Fruit fly (Drosophila melanogaster) whole organism, embryonic: Measurements from ENCODE around the gene Hecw.

ENCODE experiments used
- Atf-2 ChIP-seq: fragments of 200-800 bp; sonication (Bioruptor generic); optimal IDR thresholded peaks from 2 replicates; lab custom pipeline; 2016; ENCODE audit warnings: missing biosample characterization, missing genetic modification characterization
- BtbVII ChIP-seq: fragments of 200-800 bp; sonication (Bioruptor generic); optimal IDR thresholded peaks from 3 replicates; lab custom pipeline; 2017; ENCODE audit warnings: missing biosample characterization, mild to moderate bottlenecking, missing genetic modification characterization
- C15 ChIP-seq: fragments of 200-800 bp; sonication (Bioruptor generic); IDR thresholded peaks from 3 replicates; pipeline ENCODE4 v1.3.6; 2022; ENCODE audit warnings: missing biosample characterization, missing genetic modification characterization
- CG10147 ChIP-seq: fragments of 200-800 bp; sonication (Bioruptor generic); optimal IDR thresholded peaks from 2 replicates; lab custom pipeline; 2019; ENCODE audit warnings: missing biosample characterization, mild to moderate bottlenecking, missing genetic modification characterization, moderate library complexity
- CG10366 ChIP-seq: fragments of 200-800 bp; sonication (Bioruptor generic); IDR thresholded peaks from 2 replicates; pipeline ENCODE4 v1.3.6; 2022; ENCODE audit warnings: missing biosample characterization, missing genetic modification characterization
- CG11093 ChIP-seq: fragments of 200-800 bp; sonication (Bioruptor generic); IDR thresholded peaks from 3 replicates; pipeline ENCODE4 v1.3.6; 2022; ENCODE audit warnings: missing biosample characterization, missing genetic modification characterization
- CG1602 ChIP-seq: fragments of 200-800 bp; sonication (Bioruptor generic); optimal IDR thresholded peaks from 3 replicates; lab custom pipeline; 2016; ENCODE audit warnings: missing biosample characterization, missing genetic modification characterization
- CG17361 ChIP-seq: fragments of 200-800 bp; sonication (Bioruptor generic); IDR thresholded peaks from 3 replicates; pipeline ENCODE4 v1.3.6; 2022; ENCODE audit warnings: missing biosample characterization, missing genetic modification characterization
- CG17802 ChIP-seq: fragments of 200-800 bp; sonication (Bioruptor generic); optimal IDR thresholded peaks from 2 replicates; lab custom pipeline; 2018; ENCODE audit warnings: missing biosample characterization, mild to moderate bottlenecking, missing genetic modification characterization, moderate library complexity
- CG18476 ChIP-seq: fragments of 200-800 bp; sonication (Bioruptor generic); optimal IDR thresholded peaks from 2 replicates; lab custom pipeline; 2016; ENCODE audit warnings: missing biosample characterization, mild to moderate bottlenecking, missing genetic modification characterization
- CG18599 ChIP-seq: fragments of 200-800 bp; sonication (Bioruptor generic); optimal IDR thresholded peaks from 3 replicates; lab custom pipeline; 2017; ENCODE audit warnings: missing biosample characterization, missing genetic modification characterization, mild to moderate bottlenecking, moderate library complexity, missing genetic modification reagents
- CG2129 ChIP-seq: fragments of 200-800 bp; sonication (Bioruptor generic); IDR thresholded peaks from 2 replicates; pipeline ENCODE4 v1.3.6; 2022; ENCODE audit warnings: missing biosample characterization, missing genetic modification characterization; ENCODE audit not compliant: partially characterized antibody
- CG31388 ChIP-seq: fragments of 200-800 bp; sonication (Bioruptor generic); optimal IDR thresholded peaks from 2 replicates; lab custom pipeline; 2016; ENCODE audit warnings: missing biosample characterization, missing genetic modification characterization
- CG42726 ChIP-seq: fragments of 200-800 bp; sonication (Bioruptor generic); IDR thresholded peaks from 2 replicates; pipeline ENCODE4 v1.3.6; 2022; ENCODE audit warnings: missing biosample characterization, missing genetic modification characterization; ENCODE audit not compliant: partially characterized antibody
- CG4404 ChIP-seq: fragments of 200-800 bp; sonication (Bioruptor generic); IDR thresholded peaks from 2 replicates; pipeline ENCODE4 v1.3.6; 2022; ENCODE audit warnings: missing biosample characterization, missing genetic modification characterization
- CG5245 ChIP-seq: fragments of 200-800 bp; sonication (Bioruptor generic); optimal IDR thresholded peaks from 3 replicates; lab custom pipeline; 2016; ENCODE audit warnings: missing biosample characterization, missing genetic modification characterization
- CG8944 ChIP-seq: fragments of 200-800 bp; sonication (Bioruptor generic); optimal IDR thresholded peaks from 3 replicates; lab custom pipeline; 2016; ENCODE audit warnings: missing biosample characterization, missing genetic modification characterization
- Hr3 ChIP-seq: fragments of 200-800 bp; sonication (Bioruptor generic); optimal IDR thresholded peaks from 3 replicates; lab custom pipeline; 2016; ENCODE audit warnings: missing biosample characterization, missing genetic modification characterization
- Lhr ChIP-seq: fragments of 200-800 bp; sonication (Bioruptor generic); optimal IDR thresholded peaks from 3 replicates; lab custom pipeline; 2017; ENCODE audit warnings: mild to moderate bottlenecking, missing biosample characterization, missing genetic modification reagents, missing genetic modification characterization
- MESR4 ChIP-seq: fragments of 200-800 bp; sonication (Bioruptor generic); optimal IDR thresholded peaks from 2 replicates; lab custom pipeline; 2018; ENCODE audit warnings: missing biosample characterization, mild to moderate bottlenecking, missing genetic modification characterization, moderate library complexity
- Meics ChIP-seq: fragments of 200-800 bp; sonication (Bioruptor generic); optimal IDR thresholded peaks from 2 replicates; lab custom pipeline; 2017; ENCODE audit warnings: missing biosample characterization, mild to moderate bottlenecking, missing genetic modification characterization
- Nf-YA ChIP-seq: fragments of 200-800 bp; sonication (Bioruptor generic); IDR thresholded peaks from 2 replicates; pipeline ENCODE4 v1.3.6; 2022; ENCODE audit warnings: missing biosample characterization, missing genetic modification characterization
- Oli ChIP-seq: fragments of 200-800 bp; sonication (Bioruptor generic); optimal IDR thresholded peaks from 2 replicates; lab custom pipeline; 2018; ENCODE audit warnings: missing biosample characterization, mild to moderate bottlenecking, missing genetic modification characterization, moderate library complexity
- Opbp ChIP-seq: fragments of 200-800 bp; sonication (Bioruptor generic); IDR thresholded peaks from 3 replicates; pipeline ENCODE4 v1.3.6; 2022; ENCODE audit warnings: missing biosample characterization, missing genetic modification characterization; ENCODE audit not compliant: partially characterized antibody
- Pdp1 ChIP-seq, 2 experiments: fragments of 200-800 bp; sonication (Bioruptor generic); optimal IDR thresholded peaks; 3 replicates each; lab custom pipeline; 2016; ENCODE audit warnings: missing biosample characterization in 2 of 2, missing genetic modification characterization in 2 of 2, mild to moderate bottlenecking in 1 of 2, moderate library complexity in 1 of 2
- Spps ChIP-seq: fragments of 200-800 bp; sonication (Bioruptor generic); optimal IDR thresholded peaks from 2 replicates; lab custom pipeline; 2018; ENCODE audit warnings: missing biosample characterization, mild to moderate bottlenecking, missing genetic modification characterization
- aop ChIP-seq: fragments of 200-800 bp; sonication (Bioruptor generic); IDR thresholded peaks from 2 replicates; pipeline ENCODE4 v1.3.6; 2022; ENCODE audit warnings: missing biosample characterization, missing genetic modification characterization
- ase ChIP-seq: fragments of 200-800 bp; sonication (Bioruptor generic); IDR thresholded peaks from 3 replicates; pipeline ENCODE4 v1.3.6; 2022; ENCODE audit warnings: missing biosample characterization, missing genetic modification characterization
- bbx ChIP-seq: fragments of 200-800 bp; sonication (Bioruptor generic); IDR thresholded peaks from 2 replicates; pipeline ENCODE4 v1.3.6; 2022; ENCODE audit warnings: missing biosample characterization, missing genetic modification characterization; ENCODE audit not compliant: partially characterized antibody
- bigmax ChIP-seq: fragments of 200-800 bp; sonication (Bioruptor generic); optimal IDR thresholded peaks from 2 replicates; lab custom pipeline; 2018; ENCODE audit warnings: missing biosample characterization, mild to moderate bottlenecking, missing genetic modification characterization
- dm ChIP-seq: fragments of 200-800 bp; sonication (Bioruptor generic); optimal IDR thresholded peaks from 3 replicates; lab custom pipeline; 2016; ENCODE audit warnings: missing biosample characterization, missing genetic modification characterization
- h ChIP-seq: fragments of >200 bp; optimal IDR thresholded peaks from 2 replicates; lab custom pipeline; 2017
- hth ChIP-seq: fragments of >200 bp; optimal IDR thresholded peaks from 2 replicates; lab custom pipeline; 2017; ENCODE audit warnings: inconsistent platforms
- inv ChIP-seq: fragments of 200-800 bp; sonication (Bioruptor generic); IDR thresholded peaks from 2 replicates; pipeline ENCODE4 v1.3.6; 2022; ENCODE audit warnings: missing biosample characterization, missing genetic modification characterization; ENCODE audit not compliant: partially characterized antibody
- jigr1 ChIP-seq: fragments of 200-800 bp; sonication (Bioruptor generic); IDR thresholded peaks from 3 replicates; pipeline ENCODE4 v1.3.6; 2022; ENCODE audit warnings: missing biosample characterization, missing genetic modification characterization
- kni ChIP-seq: fragments of 200-800 bp; sonication (Bioruptor generic); optimal IDR thresholded peaks from 3 replicates; lab custom pipeline; 2017; ENCODE audit warnings: mild to moderate bottlenecking, missing biosample characterization, missing genetic modification reagents, missing genetic modification characterization
- lab ChIP-seq: fragments of 200-800 bp; sonication (Bioruptor generic); optimal IDR thresholded peaks from 3 replicates; lab custom pipeline; 2017; ENCODE audit warnings: missing biosample characterization, missing genetic modification characterization, mild to moderate bottlenecking, moderate library complexity, missing genetic modification reagents
- pfk ChIP-seq: fragments of 200-800 bp; sonication (Bioruptor generic); optimal IDR thresholded peaks from 2 replicates; lab custom pipeline; 2018; ENCODE audit warnings: missing biosample characterization, mild to moderate bottlenecking, missing genetic modification characterization, moderate library complexity
- pzg ChIP-seq: fragments of 200-800 bp; sonication (Bioruptor generic); optimal IDR thresholded peaks from 3 replicates; lab custom pipeline; 2018; ENCODE audit warnings: missing biosample characterization, mild to moderate bottlenecking, missing genetic modification characterization, moderate library complexity
- repo ChIP-seq: fragments of 200-800 bp; sonication (Bioruptor generic); optimal IDR thresholded peaks from 2 replicates; lab custom pipeline; 2016; ENCODE audit warnings: missing biosample characterization, missing genetic modification characterization
- sc ChIP-seq, 3 experiments: fragments of >200 bp in 2 of 3; fragments of 200-800 bp in 1 of 3; sonication (Bioruptor generic) in 1 of 3; optimal IDR thresholded peaks; 2 replicates in 2 of 3; 3 replicates in 1 of 3; lab custom pipeline; 2017; ENCODE audit warnings: mild to moderate bottlenecking in 1 of 3, missing biosample characterization in 1 of 3, missing genetic modification characterization in 1 of 3, missing genetic modification reagents in 1 of 3
- sens-2 ChIP-seq: fragments of 200-800 bp; sonication (Bioruptor generic); IDR thresholded peaks from 2 replicates; pipeline ENCODE4 v1.3.6; 2022; ENCODE audit warnings: missing biosample characterization, missing genetic modification characterization
- sna ChIP-seq: fragments of 200-800 bp; sonication (Bioruptor generic); IDR thresholded peaks from 2 replicates; pipeline ENCODE4 v1.3.6; 2022; ENCODE audit warnings: missing biosample characterization, missing genetic modification characterization; ENCODE audit not compliant: partially characterized antibody
- stc ChIP-seq: fragments of 200-800 bp; sonication (Bioruptor generic); IDR thresholded peaks from 2 replicates; pipeline ENCODE4 v1.3.6; 2022; ENCODE audit warnings: missing biosample characterization, missing genetic modification characterization
- ttk ChIP-seq: fragments of 200-800 bp; sonication (Bioruptor generic); IDR thresholded peaks from 2 replicates; pipeline ENCODE4 v2.1.2; 2022; ENCODE audit warnings: missing biosample characterization, missing genetic modification characterization
- unpg ChIP-seq: fragments of 200-800 bp; sonication (Bioruptor generic); optimal IDR thresholded peaks from 3 replicates; lab custom pipeline; 2018; ENCODE audit warnings: missing biosample characterization, mild to moderate bottlenecking, missing genetic modification characterization, moderate library complexity
- vvl ChIP-seq: fragments of 200-800 bp; sonication (Bioruptor generic); IDR thresholded peaks from 2 replicates; pipeline ENCODE4 v1.3.6; 2022; ENCODE audit warnings: missing biosample characterization, missing genetic modification characterization
- wek ChIP-seq: fragments of 200-800 bp; sonication (Bioruptor generic); optimal IDR thresholded peaks from 3 replicates; lab custom pipeline; 2018; ENCODE audit warnings: missing biosample characterization, mild to moderate bottlenecking, missing genetic modification characterization, moderate library complexity
- zfh2 ChIP-seq: fragments of 200-800 bp; sonication (Bioruptor generic); optimal IDR thresholded peaks from 2 replicates; lab custom pipeline; 2016; ENCODE audit warnings: missing biosample characterization, missing genetic modification characterization

The Hecw gene

DNA sequence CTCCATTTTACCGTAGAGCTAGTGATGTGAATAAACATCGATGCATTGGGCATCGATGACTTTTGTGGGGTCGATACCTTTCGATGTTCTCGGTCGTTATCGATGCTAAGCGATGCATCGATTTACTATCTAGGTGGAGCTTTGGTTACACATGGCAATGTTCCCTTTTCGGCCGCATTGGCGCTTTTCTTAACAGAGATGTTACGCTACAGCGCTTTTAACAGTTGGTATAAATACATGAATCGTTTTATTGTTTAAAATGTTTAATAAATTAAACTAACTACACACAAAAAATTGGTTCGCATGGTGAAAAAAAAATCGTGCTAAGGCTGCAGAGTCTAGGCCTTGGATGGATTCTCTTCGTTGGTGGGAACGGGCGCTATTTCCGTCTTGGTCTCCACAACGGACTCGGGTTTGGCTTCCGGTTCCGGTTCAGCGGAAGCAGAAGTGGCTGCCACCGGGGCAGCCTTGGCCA lies 50.2 kb downstream of the Hecw start, which contains the start of gene Ptpmeg2 (continued):
- TF ChIP-seq Hr3 (peak; percentile 63), bbx (GFP tag; lab: Robert Waterston, UW) (peak; percentile 95), dm (peak; percentile 9), Meics (GFP tag; lab: Kevin White, UChicago) (peak; percentile 69), Oli (tag; lab: Kevin White, UChicago) (peak; percentile 19), kni (GFP tag; lab: Kevin White, UChicago) (no peak), wek (GFP tag; lab: Kevin White, UChicago) (no peak), stc (GFP tag; lab: Robert Waterston, UW) (peak; percentile 40; the same call in 1 of the 2 replicates), Nf-YA (no peak), CG5245 (peak; percentile 82), ase (GFP tag; lab: Robert Waterston, UW) (peak; percentile 57; the same call in 1 of the 3 replicates), CG18599 (GFP tag; lab: Kevin White, UChicago) (peak; percentile 21), hth (no peak), CG31388 (GFP tag; lab: Kevin White, UChicago) (peak; percentile 46), h (lab: Kevin White, UChicago) (no peak), pfk (GFP tag; lab: Kevin White, UChicago) (no peak), Pdp1 (GFP tag; optimal IDR thresholded peaks at IDR 0.05; lab: Kevin White, UChicago) (peak; percentile 71 to 72), jigr1 (GFP tag; lab: Robert Waterston, UW) (no peak), CG17361 (no peak; the same call in 1 of the 3 replicates), C15 (GFP tag; lab: Robert Waterston, UW) (no peak), BtbVII (GFP tag; lab: Kevin White, UChicago) (no peak), MESR4 (GFP tag; lab: Kevin White, UChicago) (peak; percentile 33), sna (GFP tag; lab: Robert Waterston, UW) (peak; percentile 87), zfh2 (GFP tag; lab: Kevin White, UChicago) (peak; percentile 50), CG4404 (peak; percentile 30; the same call in 1 of the 2 replicates), CG42726 (GFP tag; lab: Robert Waterston, UW) (peak; percentile 96), lab (peak; percentile 65), CG10366 (GFP tag; lab: Robert Waterston, UW) (peak; percentile 61), unpg (GFP tag; lab: Kevin White, UChicago) (peak; percentile 56), Atf-2 (GFP tag; lab: Kevin White, UChicago) (peak; percentile 64), CG18476 (GFP tag; lab: Kevin White, UChicago) (no peak), Lhr (GFP tag; lab: Kevin White, UChicago) (peak; percentile 87), CG10147 (GFP tag; lab: Kevin White, UChicago) (peak; percentile 36), inv (peak; percentile 90), ttk (GFP tag; lab: Robert Waterston, UW) (no peak), pzg (GFP tag; lab: Kevin White, UChicago) (peak; percentile 95), sens-2 (GFP tag; lab: Robert Waterston, UW) (0 out of 2 replicates have a peak, but pooled peaks have one; percentile 11), CG11093 (no peak), sc (optimal IDR thresholded peaks at IDR 0.05; lab: Kevin White, UChicago) (no peak), sc (GFP tag; optimal IDR thresholded peaks at IDR 0.05; lab: Kevin White, UChicago) (no peak), CG17802 (tag; lab: Kevin White, UChicago) (no peak), repo (GFP tag; lab: Kevin White, UChicago) (peak; percentile 48), CG8944 (GFP tag; lab: Kevin White, UChicago) (peak; percentile 65), vvl (GFP tag; lab: Robert Waterston, UW) (peak; percentile 80), Spps (tag; lab: Kevin White, UChicago) (peak; percentile 22), CG2129 (peak; percentile 75), CG1602 (peak; percentile 46), Opbp (GFP tag; lab: Robert Waterston, UW) (peak; percentile 93), bigmax (GFP tag; lab: Kevin White, UChicago) (peak; percentile 9), aop (GFP tag; lab: Robert Waterston, UW) (no peak)
